Worm (Caenorhabditis elegans) whole organism, midembryonic: ENCODE measurements around the gene C35B1.8.

Source experiments
- T22C8.4 ChIP-seq: fragments of 200-800 bp; sonication (Bioruptor generic); IDR thresholded peaks from 2 replicates; pipeline ENCODE4 v1.3.6; 2022; ENCODE audit warnings: missing genetic modification characterization, missing compliant biosample characterization
- flt-1 ChIP-seq: fragments of 200-800 bp; sonication (Bioruptor generic); IDR thresholded peaks from 2 replicates; pipeline ENCODE4 v1.3.6; 2022; ENCODE audit warnings: missing genetic modification characterization, missing compliant biosample characterization

DNA sequence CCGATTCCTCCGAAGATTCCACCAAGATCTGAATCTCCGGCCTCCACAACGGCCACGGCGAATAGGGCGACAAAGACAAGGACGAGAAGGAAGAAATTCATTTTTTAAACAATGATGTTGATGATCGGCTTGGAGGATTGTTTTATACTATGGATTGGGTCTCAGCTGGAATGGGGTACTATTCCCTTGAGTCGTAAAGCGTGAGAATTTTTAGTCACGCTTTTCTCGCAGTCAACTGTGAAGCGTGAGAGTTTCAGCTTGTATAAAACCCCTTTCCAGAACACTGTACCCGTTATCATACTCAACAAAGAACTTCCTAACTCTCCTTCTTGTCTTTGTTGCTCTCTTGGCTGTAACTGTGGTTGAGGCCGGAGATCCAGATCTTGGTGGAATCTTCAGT, 35.7 kb upstream of the C35B1.8 start, which contains the start of gene F49F1.15:
- no peak for TF ChIP-seq T22C8.4 (GFP tag; lab: Robert Waterston, UW)
- no peak for TF ChIP-seq flt-1
